Worm (Caenorhabditis elegans) whole organism, young adult: ENCODE data around the gene lam-2.

Experiments
- bed-2 ChIP-seq: fragments of 200-800 bp; sonication (Bioruptor generic); IDR thresholded peaks from 2 replicates; pipeline ENCODE4 v1.3.6; 2022; ENCODE audit warnings: missing genetic modification reagents, missing genetic modification characterization, missing compliant biosample characterization
- ceh-91 ChIP-seq: fragments of 200-800 bp; sonication (Bioruptor generic); IDR thresholded peaks from 2 replicates; pipeline ENCODE4 v1.3.6; 2022; ENCODE audit warnings: missing genetic modification reagents, missing genetic modification characterization, missing compliant biosample characterization
- die-1 ChIP-seq: sonication (generic microtip); optimal IDR thresholded peaks from 2 replicates; lab custom pipeline; 2016; ENCODE audit warnings: missing genotype, mild to moderate bottlenecking, missing genetic modification characterization, missing compliant biosample characterization
- gei-17 ChIP-seq: fragments of 200-800 bp; sonication (Bioruptor generic); optimal IDR thresholded peaks from 2 replicates; lab custom pipeline; 2018; ENCODE audit warnings: mild to moderate bottlenecking, missing genetic modification characterization, missing compliant biosample characterization
- lsy-27 ChIP-seq: sonication (generic microtip); optimal IDR thresholded peaks from 2 replicates; lab custom pipeline; 2017; ENCODE audit warnings: missing genetic modification characterization, mild to moderate bottlenecking, missing compliant biosample characterization, antibody characterized with exemption, missing genotype, borderline replicate concordance; ENCODE audit not compliant: insufficient read depth
- madf-10 ChIP-seq: sonication (generic microtip); optimal IDR thresholded peaks from 2 replicates; lab custom pipeline; 2016; ENCODE audit warnings: mild to moderate bottlenecking, missing genetic modification characterization, missing compliant biosample characterization
- madf-6 ChIP-seq: fragments of 200-800 bp; sonication (Bioruptor generic); IDR thresholded peaks from 2 replicates; pipeline ENCODE4 v1.3.6; 2022; ENCODE audit warnings: missing genetic modification reagents, missing genetic modification characterization, missing compliant biosample characterization
- mxl-1 ChIP-seq: sonication (generic microtip); optimal IDR thresholded peaks from 2 replicates; lab custom pipeline; 2016; ENCODE audit warnings: missing genetic modification characterization, missing compliant biosample characterization
- snpc-1.3 ChIP-seq: sonication (generic microtip); optimal IDR thresholded peaks from 2 replicates; lab custom pipeline; 2017; ENCODE audit warnings: missing genetic modification characterization, mild to moderate bottlenecking, missing compliant biosample characterization, antibody characterized with exemption, moderate library complexity, missing genotype, missing genetic modification reagents; ENCODE audit not compliant: insufficient read depth
- snpc-4 ChIP-seq, 5 experiments: fragments of 150-350 bp in 1 of 5; sonication (generic microtip) in 4 of 5; optimal IDR thresholded peaks; 2 replicates each; lab custom pipeline; 2014 to 2018; ENCODE audit warnings: missing genetic modification characterization in 5 of 5, missing biosample characterization in 3 of 5, antibody characterized with exemption in 2 of 5, mild to moderate bottlenecking in 2 of 5, missing compliant biosample characterization in 2 of 5, missing genotype in 2 of 5, moderate library complexity in 2 of 5, missing genetic modification reagents in 1 of 5

DNA sequence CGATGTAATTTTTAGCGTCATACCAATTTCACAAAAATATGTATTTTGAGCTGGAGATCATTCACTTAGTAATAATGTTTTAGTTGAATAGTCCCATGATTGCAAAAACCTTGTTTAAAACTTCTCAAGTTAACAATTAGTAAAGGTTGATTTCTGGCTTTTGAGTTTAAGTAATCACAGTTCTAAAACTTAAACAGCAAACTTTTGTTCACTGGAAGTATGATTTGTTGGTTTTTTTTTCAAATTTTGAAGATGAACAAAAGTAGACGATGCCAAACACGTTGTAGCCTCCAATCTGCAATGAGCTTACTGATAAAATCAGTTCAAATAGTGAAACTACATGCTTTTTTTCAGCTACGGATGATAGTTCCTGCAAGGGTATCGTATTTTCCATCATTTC lies 38.5 kb downstream of the lam-2 start, which contains the start of gene C36B7.1:
- TF ChIP-seq snpc-4 (GFP tag; optimal IDR thresholded peaks at IDR 0.05; lab: Kevin White, UChicago) (no peak), snpc-4 (tag; optimal IDR thresholded peaks at IDR 0.05; lab: Kevin White, UChicago) (no peak), ceh-91 (GFP tag; lab: Robert Waterston, UW) (no peak), die-1 (tag; lab: Kevin White, UChicago) (no peak), snpc-1.3 (tag; lab: Kevin White, UChicago) (no peak), madf-6 (no peak), mxl-1 (tag; lab: Kevin White, UChicago) (no peak), bed-2 (GFP tag; lab: Robert Waterston, UW) (no peak), madf-10 (tag; lab: Kevin White, UChicago) (no peak), gei-17 (no peak), lsy-27 (tag; lab: Kevin White, UChicago) (no peak)
